Worm (Caenorhabditis elegans) whole organism, L4/young adult: ENCODE data around the gene fbxb-34.

ENCODE experiments used
- W03F9.2 ChIP-seq: fragments of 150-350 bp; optimal IDR thresholded peaks from 2 replicates; lab custom pipeline; 2014; ENCODE audit warnings: missing biosample characterization, missing genetic modification characterization
- dao-5 ChIP-seq: sonication (generic microtip); optimal IDR thresholded peaks from 2 replicates; lab custom pipeline; 2016; ENCODE audit warnings: missing genotype, missing genetic modification characterization, moderate library complexity, missing compliant biosample characterization
- him-1 ChIP-seq: sonication (generic microtip); optimal IDR thresholded peaks from 2 replicates; lab custom pipeline; 2016; ENCODE audit warnings: missing genotype, missing genetic modification reagents, missing genetic modification characterization, missing compliant biosample characterization

fbxb-34 gene

DNA sequence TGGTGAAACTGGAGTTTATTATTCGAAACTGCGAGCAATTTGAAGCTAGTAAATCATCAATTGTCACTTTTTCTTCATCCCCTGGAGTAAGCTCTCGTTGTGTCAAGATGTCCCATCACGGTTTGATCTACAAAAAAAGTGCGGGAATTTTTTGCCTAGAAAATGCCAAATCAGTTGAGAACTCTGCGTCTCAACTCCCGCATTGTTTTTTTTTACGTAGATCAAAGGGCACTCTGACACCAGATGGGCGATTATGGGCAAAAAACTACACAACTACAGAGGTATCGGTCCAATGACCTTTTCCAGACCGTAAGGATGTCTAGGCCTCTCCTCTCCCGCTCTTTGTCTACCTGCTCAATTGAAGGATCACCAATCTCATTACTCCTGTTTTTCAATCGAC is at the start of gene fbxb-34:
TSS of gene fbxb-34 (plus strand) at position 301 of the 400 bp plus-strand sequence.
- TF ChIP-seq him-1 (tag; lab: Kevin White, UChicago) (no peak), dao-5 (no peak), W03F9.2 (tag; lab: Kevin White, UChicago) (no peak)

DNA sequence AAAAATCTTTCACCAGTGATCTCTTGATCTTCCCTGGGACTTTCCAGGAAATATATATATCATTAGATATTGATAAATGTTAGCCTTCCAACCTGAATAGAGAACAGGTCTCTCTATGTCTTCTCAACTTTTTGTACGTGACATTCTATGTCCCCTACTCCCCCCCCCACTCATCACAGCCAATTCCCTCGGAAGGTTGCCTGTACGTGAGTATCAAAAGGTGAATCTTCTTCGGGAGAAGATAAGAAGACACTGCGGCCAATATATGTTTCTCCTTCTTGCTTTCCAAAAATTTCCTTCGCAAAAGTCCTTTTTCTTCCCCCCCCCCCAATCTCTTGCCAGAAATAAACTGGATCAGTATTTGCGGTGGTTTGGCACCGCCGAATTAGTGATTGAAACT is 45.2 kb upstream of the fbxb-34 start:
- TF ChIP-seq dao-5: no peak
- TF ChIP-seq W03F9.2 (tag; lab: Kevin White, UChicago): no peak
- no peak for TF ChIP-seq him-1 (tag; lab: Kevin White, UChicago)

DNA sequence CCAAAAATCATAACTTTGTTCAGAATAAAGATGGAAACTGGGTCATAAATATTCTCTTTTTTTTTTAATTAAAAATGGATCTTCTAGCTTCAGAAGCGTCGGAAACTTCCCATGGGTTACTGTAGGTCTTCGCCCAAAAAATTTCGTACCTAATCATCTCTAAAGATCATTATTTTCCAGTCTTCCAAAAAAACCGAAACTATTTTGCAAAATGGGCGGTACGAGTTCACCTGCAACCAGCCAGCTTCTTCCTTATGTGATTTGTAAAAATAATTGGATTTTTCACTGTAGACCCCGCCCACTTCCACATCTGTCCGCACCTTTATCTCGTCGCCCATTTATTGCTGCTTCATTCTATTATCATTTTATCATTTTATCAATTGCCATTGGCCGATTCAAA is 41.2 kb upstream of the fbxb-34 start, which contains the start of gene mlt-10:
TSS of gene mlt-10 (plus strand) at position 301 of the 400 bp plus-strand sequence.
- TF ChIP-seq him-1 (tag; lab: Kevin White, UChicago): no peak
- no peak for TF ChIP-seq W03F9.2 (tag; lab: Kevin White, UChicago)
- no peak for TF ChIP-seq dao-5

DNA sequence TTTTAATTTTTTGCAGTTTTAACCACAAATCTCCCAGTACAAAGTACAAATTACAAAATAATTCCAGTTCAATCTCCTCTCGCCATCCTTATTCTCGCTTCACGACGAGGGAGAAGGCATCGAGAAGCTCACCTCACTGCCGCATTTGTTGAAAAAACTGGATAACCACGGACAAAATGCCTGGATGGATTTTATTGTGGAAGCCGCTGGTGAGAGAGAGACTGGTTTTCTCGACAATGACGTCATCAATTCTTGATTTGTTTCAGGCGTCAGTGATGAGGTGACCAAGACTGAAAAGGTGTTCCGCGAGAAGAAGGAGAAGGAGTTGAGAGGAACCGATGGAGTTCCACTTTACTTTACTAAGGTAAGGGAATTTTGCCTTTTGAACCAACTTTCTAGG is 38.1 kb upstream of the fbxb-34 start:
- TF ChIP-seq him-1 (tag; lab: Kevin White, UChicago) (no peak), dao-5 (no peak), W03F9.2 (tag; lab: Kevin White, UChicago) (no peak)

DNA sequence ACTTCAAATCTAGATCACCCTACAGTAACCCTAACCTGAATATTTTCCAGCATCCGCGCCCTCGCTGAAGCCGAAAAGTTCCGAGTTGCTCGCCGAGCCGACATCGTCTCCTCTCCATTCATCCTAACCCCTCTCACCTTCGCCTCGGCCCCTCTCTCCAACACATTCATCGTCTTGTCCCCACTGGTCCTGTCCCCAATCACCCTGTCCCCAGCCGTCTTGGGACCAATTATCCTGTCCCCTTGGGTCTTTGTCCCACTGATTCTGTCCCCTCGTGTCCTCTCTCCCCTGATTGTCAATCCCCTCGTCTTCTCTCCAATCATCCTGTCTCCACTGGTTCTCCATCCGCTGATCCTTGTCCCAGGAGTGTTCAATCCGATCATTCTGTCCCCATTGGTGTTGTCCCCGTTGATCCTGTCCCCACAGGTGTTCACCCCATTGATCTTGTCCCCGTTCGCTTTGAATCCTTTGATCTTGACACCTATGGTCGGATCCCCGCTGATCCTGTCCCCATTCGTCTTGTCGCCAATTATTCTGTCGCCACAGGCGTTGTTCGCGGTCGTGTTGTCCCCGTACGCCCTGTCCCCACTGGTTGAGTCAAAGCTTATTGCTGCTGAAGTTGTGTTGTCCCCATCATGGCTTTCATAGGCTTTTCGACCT is 36.3 kb upstream of the fbxb-34 start, which contains the start of gene lips-7:
TSS of gene lips-7 (plus strand) at position 610 of the 660 bp plus-strand sequence.
- no peak for TF ChIP-seq him-1 (tag; lab: Kevin White, UChicago)
- TF ChIP-seq W03F9.2 (tag; lab: Kevin White, UChicago): no peak
- no peak for TF ChIP-seq dao-5

DNA sequence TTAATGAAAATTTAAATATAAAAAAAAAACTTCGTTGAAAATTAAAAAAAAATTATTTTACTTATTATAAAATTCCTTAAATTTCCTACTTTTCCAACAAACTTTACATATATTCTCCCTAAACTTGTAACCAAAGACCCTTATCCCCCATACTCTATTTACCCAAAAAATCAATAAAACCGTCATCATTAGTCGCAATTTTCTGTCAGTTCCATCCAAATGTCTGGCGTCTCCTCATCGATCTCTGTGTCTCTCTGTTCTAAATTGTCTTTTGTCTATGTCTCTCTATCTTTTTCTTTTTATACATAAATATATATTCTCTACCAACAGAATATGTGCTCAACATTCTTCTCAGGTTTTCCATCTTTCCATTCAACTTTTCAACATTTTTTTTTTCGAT is 32.3 kb upstream of the fbxb-34 start:
- TF ChIP-seq W03F9.2 (tag; lab: Kevin White, UChicago) (no peak), him-1 (tag; lab: Kevin White, UChicago) (no peak), dao-5 (no peak)

DNA sequence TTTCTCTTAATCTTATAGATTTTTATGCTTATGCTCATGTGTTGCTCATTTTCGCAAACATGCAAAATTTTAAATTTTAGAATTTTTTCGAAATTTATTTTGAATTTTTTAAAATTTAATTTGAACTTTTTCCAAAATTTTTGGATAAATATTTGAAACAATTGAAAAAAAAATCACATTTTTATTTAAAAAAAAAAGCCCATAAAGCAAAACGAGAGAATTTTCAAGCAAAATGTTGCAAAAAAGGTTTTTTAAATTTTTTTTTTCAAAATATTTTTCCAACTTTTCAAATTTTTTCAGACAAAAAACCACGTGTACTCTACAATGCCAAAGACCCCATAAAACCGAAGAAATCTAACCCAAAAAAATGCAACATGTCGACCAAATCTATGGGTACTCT is 31.4 kb upstream of the fbxb-34 start, which contains the start of the genes C09E8.1 and C09E8.6:
TSS of gene C09E8.1 (plus strand) at position 301 of the 400 bp plus-strand sequence.
TSS of gene C09E8.6 (plus strand) at position 313 of the 400 bp plus-strand sequence.
- TF ChIP-seq dao-5 (no peak), W03F9.2 (tag; lab: Kevin White, UChicago) (no peak), him-1 (tag; lab: Kevin White, UChicago) (no peak)

DNA sequence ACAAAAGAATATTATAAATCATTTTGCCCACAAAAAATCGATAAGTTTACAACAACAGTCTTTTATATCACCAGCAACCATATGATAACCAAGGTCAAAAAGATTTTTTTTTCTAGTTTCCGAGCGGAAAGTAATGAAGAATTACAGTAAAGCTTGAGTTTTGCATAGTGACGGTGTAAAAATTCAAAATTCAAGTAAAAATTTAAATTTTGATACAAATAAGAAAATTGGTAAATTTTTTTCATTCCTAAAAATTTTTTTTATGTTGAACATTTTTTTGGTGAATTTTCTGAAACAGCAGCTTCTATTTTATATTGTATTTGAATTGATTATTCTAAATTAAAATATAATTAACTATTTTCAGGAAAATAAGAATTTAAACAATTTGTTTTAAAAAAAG is 18.9 kb upstream of the fbxb-34 start, which contains the start of gene W08F4.5:
TSS of gene W08F4.5 (minus strand) at position 101 of the 400 bp plus-strand sequence.
- TF ChIP-seq him-1 (tag; lab: Kevin White, UChicago): no peak
- TF ChIP-seq dao-5: no peak
- no peak for TF ChIP-seq W03F9.2 (tag; lab: Kevin White, UChicago)

DNA sequence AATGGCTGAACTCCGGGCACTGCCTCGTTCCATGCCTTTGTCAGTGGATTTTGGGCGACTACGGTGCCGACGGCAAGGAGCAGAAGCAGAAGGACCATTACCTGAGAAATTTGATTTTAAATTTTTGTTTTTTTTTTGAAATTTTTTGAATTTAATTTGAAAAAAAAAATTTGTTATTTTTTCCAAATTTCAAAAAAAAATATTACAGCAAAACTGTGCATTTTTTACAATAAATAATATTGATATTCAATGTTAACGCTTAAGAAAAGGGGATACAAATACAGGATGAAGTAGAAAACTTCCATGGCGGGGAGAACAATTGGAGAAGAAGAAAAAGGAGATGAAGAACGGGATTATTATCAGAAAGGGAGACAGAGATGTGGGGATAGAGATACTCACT is 15.6 kb upstream of the fbxb-34 start, which contains the start of gene mlt-8:
TSS of gene mlt-8 (minus strand) at position 101 of the 400 bp plus-strand sequence.
- TF ChIP-seq dao-5 (no peak), him-1 (tag; lab: Kevin White, UChicago) (no peak), W03F9.2 (tag; lab: Kevin White, UChicago) (no peak)

DNA sequence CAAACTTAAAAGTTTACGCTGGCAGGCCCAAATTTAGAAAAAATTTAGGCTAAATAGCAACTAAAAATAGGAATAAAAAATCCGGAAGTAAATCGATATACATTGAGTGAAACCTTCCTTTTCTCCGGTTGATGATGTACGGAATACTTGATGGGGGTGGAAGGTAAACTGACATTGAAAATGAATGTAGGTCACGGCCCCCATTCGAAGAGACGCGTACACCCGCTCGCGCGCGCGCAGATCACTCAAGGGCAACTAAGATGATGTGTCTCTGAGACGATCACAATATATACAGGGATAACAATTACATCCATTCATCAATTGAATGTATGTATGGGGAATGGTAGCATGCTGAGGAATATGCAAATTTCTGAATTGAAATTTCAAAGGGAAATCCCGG is 13.6 kb upstream of the fbxb-34 start:
- no peak for TF ChIP-seq dao-5
- no peak for TF ChIP-seq him-1 (tag; lab: Kevin White, UChicago)
- TF ChIP-seq W03F9.2 (tag; lab: Kevin White, UChicago): no peak

DNA sequence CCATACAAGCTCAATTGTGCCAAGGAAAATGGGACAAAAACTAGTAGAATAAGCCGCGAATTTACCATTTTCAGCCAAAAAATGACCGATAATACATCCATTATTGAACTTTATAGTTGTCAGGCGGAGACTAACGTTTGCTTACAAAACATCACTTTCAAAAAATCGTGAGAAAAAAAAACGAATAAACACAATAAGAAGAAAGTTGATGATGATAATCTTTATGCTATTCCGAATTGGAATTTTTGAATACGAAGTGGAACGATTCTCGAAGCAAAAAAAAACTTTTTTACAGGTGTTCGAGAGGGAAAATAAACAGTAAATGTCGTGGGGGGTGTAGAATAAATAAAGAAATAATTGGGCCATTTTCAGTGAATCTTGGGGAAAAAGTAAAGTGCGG is 10.0 kb upstream of the fbxb-34 start, which contains the start of gene W08F4.7:
TSS of gene W08F4.7 (minus strand) at position 101 of the 400 bp plus-strand sequence.
- TF ChIP-seq dao-5: no peak
- no peak for TF ChIP-seq W03F9.2 (tag; lab: Kevin White, UChicago)
- TF ChIP-seq him-1 (tag; lab: Kevin White, UChicago): no peak

DNA sequence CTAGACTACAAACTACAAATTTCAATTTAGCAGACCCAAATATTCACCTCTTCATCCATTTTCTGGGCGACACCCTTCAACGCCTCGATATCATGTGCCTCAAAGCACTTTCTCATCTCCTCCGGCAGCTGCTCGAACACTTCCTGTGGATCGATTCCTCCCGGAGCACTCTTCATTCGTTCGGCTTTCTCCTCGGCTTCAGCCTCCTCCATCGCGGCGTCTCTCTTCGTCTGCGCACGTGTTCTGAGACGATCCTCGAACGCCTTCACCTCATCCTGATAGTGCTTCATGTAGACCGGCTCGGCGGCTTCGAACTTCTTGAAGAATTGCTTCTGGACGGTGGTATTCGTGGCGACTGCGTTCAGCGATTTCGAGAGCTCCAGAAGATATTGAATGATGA is 8.8 kb upstream of the fbxb-34 start:
- TF ChIP-seq dao-5: no peak
- TF ChIP-seq him-1 (tag; lab: Kevin White, UChicago): no peak

DNA sequence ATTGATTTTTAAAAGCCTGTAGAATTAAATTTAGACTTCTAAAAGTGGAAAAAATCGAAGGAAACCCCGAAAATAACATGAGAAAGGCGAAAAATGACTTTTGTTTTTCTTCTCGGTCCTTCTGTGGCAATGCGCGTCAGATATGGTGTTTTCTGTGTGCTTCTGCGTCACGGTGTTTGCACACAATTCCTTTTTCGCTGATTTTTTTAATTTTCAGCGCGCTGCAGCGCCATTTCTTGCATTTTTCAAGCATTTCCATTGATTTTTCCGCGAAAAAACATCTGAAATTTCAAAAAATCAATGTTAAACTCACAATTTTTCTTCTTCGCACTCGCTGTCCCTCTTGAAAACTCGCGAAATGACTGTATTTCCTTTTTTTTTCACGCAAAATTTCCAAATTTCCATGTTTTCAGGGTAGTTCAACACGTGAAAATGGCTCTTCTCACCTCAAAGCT is 7.4 kb upstream of the fbxb-34 start, which contains the start of the genes cdc-37 and W08F4.3:
TSS of gene cdc-37 (minus strand) at position 405 of the 455 bp plus-strand sequence.
TSS of gene W08F4.3 (plus strand) at position 414 of the 455 bp plus-strand sequence.
- TF ChIP-seq him-1 (tag; lab: Kevin White, UChicago): no peak
- no peak for TF ChIP-seq dao-5
- TF ChIP-seq W03F9.2 (tag; lab: Kevin White, UChicago): no peak

DNA sequence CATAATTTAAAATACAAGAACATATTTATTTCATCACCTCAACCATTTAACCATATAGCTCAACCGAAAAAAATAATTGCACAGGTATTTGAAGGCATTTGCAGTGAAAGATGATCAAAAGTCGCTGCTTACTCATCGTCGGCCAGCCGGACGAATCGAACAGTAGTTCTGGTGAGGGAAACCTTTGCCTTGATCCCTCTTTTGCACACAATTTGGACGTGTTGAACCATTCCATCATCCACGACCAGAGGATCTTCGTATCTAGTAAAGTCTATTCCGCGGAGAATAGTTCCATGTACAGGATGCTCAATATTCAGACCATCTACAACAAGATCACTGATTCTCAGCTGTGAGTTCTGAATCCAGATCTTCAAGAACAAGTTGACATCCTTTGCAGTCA is 5.7 kb upstream of the fbxb-34 start:
- TF ChIP-seq W03F9.2 (tag; lab: Kevin White, UChicago) (no peak), him-1 (tag; lab: Kevin White, UChicago) (no peak), dao-5 (no peak)
